Worm (Caenorhabditis elegans) whole organism, L4/young adult: ENCODE data around the gene R02F11.10.

Experiments used
- W03F9.2 ChIP-seq: fragments of 150-350 bp; optimal IDR thresholded peaks from 2 replicates; lab custom pipeline; 2014; ENCODE audit warnings: missing biosample characterization, missing genetic modification characterization
- dao-5 ChIP-seq: sonication (generic microtip); optimal IDR thresholded peaks from 2 replicates; lab custom pipeline; 2016; ENCODE audit warnings: missing genotype, missing genetic modification characterization, moderate library complexity, missing compliant biosample characterization
- him-1 ChIP-seq: sonication (generic microtip); optimal IDR thresholded peaks from 2 replicates; lab custom pipeline; 2016; ENCODE audit warnings: missing genotype, missing genetic modification reagents, missing genetic modification characterization, missing compliant biosample characterization

The R02F11.10 gene

DNA sequence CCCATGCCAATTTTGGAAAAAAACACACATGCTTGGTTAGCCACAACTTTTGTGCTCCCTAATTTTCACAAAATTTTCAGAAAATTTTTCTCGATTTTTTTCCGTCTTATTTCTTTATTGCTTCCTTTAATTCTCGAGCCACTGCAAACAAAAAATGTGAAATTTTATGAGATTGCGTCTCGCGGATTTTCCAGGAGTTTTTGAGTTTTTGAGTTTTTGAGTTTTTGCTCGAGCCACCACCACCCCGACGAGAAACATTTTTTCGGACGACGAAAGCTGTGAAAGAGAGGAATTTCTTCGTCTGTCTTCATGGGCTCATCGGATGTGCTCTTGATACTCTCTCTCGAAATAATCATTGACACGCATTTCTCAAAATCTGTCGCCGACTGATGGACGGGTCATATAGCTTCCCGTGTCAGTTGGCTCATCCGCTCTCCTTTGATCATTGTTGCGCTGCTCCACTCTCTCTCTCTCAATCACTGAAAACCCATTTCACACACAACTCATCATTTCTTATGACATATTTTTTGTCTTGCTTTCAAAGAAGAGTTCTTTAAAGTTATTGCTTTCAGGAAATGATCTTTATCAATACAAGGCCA is 11.4 kb upstream of the R02F11.10 start, which contains the start of gene C18G1.1:
TSS of gene C18G1.1 (plus strand) at position 573 of the 599 bp plus-strand sequence.
- TF ChIP-seq him-1 (tag; lab: Kevin White, UChicago) (no peak), dao-5 (tag; lab: Kevin White, UChicago) (no peak), W03F9.2 (tag; lab: Kevin White, UChicago) (no peak)

DNA sequence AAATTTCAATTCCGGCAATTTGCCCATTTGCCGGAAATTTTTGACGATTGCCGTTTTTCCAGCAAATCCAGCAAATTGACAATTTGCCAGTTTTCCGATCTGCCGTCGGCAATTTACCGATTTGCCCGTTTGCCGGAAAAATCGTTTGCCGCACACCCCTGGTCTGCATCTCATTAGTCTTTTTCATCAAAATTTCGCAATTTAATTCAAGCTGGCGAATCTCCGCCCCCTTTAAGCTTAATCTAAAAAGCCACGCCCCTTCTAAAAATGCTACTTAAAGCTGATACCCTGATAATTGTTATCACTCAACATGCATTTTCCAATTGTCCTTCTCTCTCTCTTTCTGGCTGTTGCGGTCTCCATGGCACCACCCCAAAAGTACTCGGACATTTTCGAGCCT is 5.6 kb upstream of the R02F11.10 start, which contains the start of gene Y60C6A.1:
TSS of gene Y60C6A.1 (plus strand) at position 301 of the 400 bp plus-strand sequence.
- no peak for TF ChIP-seq dao-5 (tag; lab: Kevin White, UChicago)
- no peak for TF ChIP-seq him-1 (tag; lab: Kevin White, UChicago)
- TF ChIP-seq W03F9.2 (tag; lab: Kevin White, UChicago): no peak

DNA sequence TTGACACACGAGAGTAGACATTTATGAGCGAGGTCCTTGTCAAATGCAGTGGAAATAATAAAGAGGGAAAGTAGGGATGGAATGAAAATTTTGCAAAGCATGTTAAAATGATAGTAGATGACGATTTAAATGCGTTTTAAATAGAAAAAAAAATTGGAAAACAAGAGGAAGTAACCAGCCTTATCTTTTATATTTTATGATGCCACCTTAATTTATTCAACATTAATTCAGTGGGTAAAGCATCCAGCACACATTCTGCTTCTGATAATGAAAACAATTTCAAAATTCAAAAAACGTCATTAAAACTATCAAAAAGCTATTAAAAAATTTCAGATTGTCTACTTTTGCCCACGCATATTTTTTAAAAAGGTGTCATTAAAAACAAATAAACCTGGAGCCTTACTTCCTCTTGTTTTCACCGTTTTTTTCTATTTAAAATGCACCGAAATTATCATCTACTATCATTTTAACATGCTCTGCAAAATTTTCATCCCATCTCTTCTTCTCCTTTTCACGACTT is 3.5 kb upstream of the R02F11.10 start, which contains the start of the genes Y60C6A.2 and Y60C6A.3:
TSS of gene Y60C6A.2 (minus strand) at position 101 of the 520 bp plus-strand sequence.
TSS of gene Y60C6A.3 (plus strand) at position 470 of the 520 bp plus-strand sequence.
- TF ChIP-seq him-1 (tag; lab: Kevin White, UChicago) (no peak), dao-5 (tag; lab: Kevin White, UChicago) (no peak), W03F9.2 (tag; lab: Kevin White, UChicago) (no peak)

DNA sequence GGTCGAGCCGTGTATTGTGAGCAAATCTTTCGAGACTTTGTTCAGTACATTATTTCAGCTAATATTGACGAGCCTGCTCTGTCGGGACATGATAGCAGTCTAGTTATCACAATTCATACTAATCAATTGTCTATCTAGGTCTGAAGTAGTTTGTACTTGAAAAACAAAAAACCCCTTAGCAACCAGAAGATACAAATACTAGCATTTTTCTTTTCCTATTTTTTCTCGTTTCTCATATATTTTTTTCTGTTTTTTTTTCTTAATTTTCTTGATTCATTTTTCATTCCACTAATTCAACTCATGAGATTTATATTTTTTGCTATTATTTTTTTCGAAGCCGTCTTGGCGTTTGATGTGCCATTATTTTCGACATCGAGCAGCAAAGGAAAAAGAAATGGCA is 1.8 kb upstream of the R02F11.10 start, which contains the start of gene R02F11.9:
TSS of gene R02F11.9 (plus strand) at position 301 of the 400 bp plus-strand sequence.
- no peak for TF ChIP-seq him-1 (tag; lab: Kevin White, UChicago)
- no peak for TF ChIP-seq dao-5 (tag; lab: Kevin White, UChicago)
- no peak for TF ChIP-seq W03F9.2 (tag; lab: Kevin White, UChicago)

DNA sequence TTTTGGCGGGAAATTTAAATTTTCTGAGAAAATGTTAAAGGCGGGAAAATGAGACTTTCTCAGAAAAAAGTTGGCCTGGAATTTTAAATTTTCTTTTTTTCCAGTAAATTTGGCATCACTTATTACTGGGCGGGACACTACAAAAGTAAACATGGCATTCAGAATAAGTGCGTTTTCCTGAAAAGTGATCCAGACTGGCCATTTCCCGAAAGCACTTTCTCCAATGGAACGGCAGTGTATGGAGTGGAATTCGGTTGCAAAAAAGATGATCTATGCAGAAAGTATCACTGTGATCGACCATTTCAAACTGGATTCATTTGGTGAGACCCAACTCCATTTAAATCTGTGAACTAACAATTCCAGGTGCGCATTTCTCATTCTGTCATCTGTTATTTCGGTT is 1.1 kb upstream of the R02F11.10 start:
- TF ChIP-seq him-1 (tag; lab: Kevin White, UChicago) (no peak), dao-5 (tag; lab: Kevin White, UChicago) (no peak), W03F9.2 (tag; lab: Kevin White, UChicago) (no peak)

DNA sequence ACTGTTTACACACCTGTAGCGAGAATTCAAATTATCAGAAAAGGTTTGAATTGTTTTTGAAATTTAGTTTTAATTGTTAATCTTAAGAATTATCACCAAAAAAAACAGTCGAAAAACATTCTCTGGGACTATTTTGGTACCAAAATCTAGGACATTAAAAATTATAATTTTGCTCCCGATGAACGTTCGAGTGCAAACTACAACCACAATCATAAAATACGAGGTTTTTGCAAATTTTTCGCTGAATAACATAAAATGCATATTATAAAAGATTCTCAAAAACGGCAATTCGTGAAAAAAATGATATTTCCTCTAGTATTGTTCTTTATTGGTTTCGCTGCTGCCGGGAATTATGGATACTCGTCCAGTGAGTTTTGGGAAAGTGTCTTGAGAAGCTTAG is 1.4 kb downstream of the R02F11.10 start, which contains the start of gene R02F11.12:
TSS of gene R02F11.12 (plus strand) at position 301 of the 400 bp plus-strand sequence.
- TF ChIP-seq W03F9.2 (tag; lab: Kevin White, UChicago) (no peak), him-1 (tag; lab: Kevin White, UChicago) (no peak), dao-5 (tag; lab: Kevin White, UChicago) (no peak)

DNA sequence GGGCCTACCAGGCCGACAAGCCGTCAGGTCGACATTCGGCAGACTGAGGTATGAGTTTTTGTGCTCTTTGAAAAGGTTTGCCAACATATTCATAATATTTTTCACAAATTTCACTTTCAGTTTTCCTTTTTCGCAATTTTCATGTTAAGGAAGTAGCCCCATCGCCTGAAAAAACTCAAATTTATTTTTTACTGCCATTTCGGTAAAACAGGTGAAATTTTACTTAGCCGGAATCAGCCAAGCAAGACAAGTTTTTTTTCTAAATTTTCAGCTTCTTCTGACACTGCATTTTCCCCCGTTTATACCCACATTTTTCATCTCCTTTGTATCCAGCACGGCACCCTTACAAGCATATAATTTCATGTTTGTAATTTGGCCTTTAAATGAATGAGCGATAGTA is 2.6 kb downstream of the R02F11.10 start, which contains the start of gene R02F11.11:
TSS of gene R02F11.11 (plus strand) at position 301 of the 400 bp plus-strand sequence.
- no peak for TF ChIP-seq W03F9.2 (tag; lab: Kevin White, UChicago)
- no peak for TF ChIP-seq dao-5 (tag; lab: Kevin White, UChicago)
- TF ChIP-seq him-1 (tag; lab: Kevin White, UChicago): no peak

DNA sequence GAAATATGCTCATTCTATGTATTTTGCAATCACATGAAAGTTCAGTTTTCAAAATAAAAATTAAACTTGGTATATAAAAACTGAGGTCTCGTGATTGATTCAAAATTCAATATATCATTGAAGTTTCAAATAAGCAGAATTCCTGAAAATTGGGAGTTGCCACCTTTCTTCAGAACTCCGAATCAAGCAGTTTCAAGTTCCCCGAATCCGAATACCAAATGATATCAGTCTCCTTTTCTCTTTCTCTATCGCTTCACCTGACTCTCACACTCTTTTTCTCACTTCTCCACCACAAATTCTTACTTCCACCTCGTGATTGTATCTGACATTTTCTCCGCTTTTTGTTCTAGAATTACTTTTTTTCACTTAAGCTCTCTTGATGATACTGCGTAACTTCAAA is 5.4 kb downstream of the R02F11.10 start, which contains the start of gene R02F11.2:
TSS of gene R02F11.2 (plus strand) at position 292 of the 400 bp plus-strand sequence.
- TF ChIP-seq dao-5 (tag; lab: Kevin White, UChicago): no peak
- no peak for TF ChIP-seq W03F9.2 (tag; lab: Kevin White, UChicago)
- no peak for TF ChIP-seq him-1 (tag; lab: Kevin White, UChicago)

DNA sequence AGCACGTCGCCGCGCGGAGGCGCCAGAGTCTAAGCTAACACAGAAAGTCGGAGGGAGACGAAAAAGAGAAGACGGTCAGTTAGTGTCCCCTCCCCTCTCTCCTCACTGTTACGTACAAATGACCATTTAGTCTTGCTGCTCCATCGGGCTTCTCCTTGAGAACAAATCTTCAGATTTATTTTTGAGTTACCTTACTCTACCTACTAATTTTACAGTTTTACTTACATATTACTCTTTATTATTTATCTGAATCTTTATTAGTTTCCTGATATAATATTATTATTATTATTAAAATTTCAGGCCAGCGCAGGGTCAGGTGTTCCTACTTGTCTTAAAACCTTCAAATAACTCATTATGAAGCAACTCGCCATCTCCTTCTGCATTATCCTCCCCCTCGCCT is 11.9 kb downstream of the R02F11.10 start, which contains the start of gene R02F11.1:
TSS of gene R02F11.1 (plus strand) at position 301 of the 400 bp plus-strand sequence.
- no peak for TF ChIP-seq W03F9.2 (tag; lab: Kevin White, UChicago)
- TF ChIP-seq dao-5 (tag; lab: Kevin White, UChicago): no peak
- no peak for TF ChIP-seq him-1 (tag; lab: Kevin White, UChicago)

DNA sequence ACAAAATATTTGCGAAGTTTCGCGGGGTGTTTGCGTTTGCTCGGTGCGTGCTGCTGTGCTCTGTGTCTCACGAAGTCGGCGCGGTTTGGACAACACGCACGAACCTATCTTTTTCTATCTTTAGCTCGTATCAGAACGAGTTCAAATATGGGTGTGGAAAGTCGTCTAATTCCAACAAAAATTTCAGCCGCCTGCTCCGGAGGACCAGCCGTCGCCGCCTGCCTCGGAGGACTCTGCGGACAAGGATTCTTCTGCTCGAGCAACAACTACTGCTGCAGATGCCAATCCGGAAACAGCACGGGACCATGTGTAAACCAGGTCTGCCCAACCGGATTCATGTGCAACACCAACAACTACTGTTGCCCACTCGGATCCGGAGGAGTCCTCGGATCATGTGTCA is 13.0 kb downstream of the R02F11.10 start:
- TF ChIP-seq him-1 (tag; lab: Kevin White, UChicago) (no peak), dao-5 (tag; lab: Kevin White, UChicago) (no peak), W03F9.2 (tag; lab: Kevin White, UChicago) (no peak)

DNA sequence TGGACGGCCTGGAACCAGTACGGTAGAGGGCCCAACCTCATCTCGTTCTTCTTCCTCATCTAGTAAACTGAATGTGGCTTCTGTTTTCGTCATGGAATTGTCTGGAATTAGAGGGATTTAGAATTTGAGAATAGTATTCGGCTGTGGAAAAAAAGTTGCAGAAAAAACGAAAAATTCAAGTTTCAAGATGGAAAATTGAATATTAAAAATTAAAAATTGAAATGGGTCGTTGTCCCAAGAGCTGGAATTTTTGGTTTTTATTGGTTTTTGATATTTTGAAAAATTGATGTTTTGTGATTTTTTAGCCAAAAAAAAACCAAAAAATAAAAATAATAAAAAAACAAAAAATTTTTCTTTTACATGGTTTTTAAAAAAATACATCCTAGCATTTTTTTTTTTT is 16.9 kb downstream of the R02F11.10 start, which contains the start of gene R02F11.3:
TSS of gene R02F11.3 (minus strand) at position 101 of the 400 bp plus-strand sequence.
- TF ChIP-seq dao-5 (tag; lab: Kevin White, UChicago): no peak
- TF ChIP-seq W03F9.2 (tag; lab: Kevin White, UChicago): no peak
- TF ChIP-seq him-1 (tag; lab: Kevin White, UChicago): no peak

DNA sequence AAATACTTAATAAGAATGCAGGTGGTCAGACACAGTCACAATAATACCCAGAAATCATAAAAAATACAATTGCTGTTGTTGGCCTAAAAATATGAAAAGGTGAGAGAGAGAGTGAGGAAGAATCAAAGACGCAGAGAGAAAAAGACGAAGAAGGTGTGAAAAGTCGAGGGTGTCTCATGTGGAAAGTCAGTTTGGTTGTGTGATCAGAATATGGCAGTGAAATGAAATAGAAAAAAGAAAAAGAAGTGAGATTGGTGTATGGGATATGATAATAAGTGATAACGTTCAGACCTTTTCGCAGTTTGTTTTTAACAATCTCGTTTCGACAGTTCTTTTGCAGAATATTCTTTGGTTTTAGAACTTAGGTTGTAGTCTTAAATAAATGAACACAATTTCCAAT is 17.9 kb downstream of the R02F11.10 start:
- TF ChIP-seq W03F9.2 (tag; lab: Kevin White, UChicago): no peak
- no peak for TF ChIP-seq him-1 (tag; lab: Kevin White, UChicago)
- no peak for TF ChIP-seq dao-5 (tag; lab: Kevin White, UChicago)

DNA sequence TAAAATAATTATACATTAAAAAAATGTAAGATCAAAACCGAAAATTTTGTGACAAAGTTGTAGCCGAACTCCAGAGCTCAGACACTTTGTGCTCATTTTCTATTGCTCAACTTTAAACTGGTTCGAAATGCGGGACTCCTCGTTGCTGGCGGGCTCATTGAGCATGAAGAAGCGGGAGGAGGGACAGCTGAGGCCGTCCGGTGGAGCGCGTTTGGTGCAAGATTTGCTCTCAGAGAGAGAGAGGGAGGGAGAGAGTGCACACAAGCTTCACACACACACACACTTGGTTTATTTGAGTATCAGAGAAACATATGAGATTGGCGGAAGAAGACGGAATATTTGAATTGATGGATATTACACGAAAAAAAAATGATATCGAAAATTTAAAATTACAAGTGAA is 21.7 kb downstream of the R02F11.10 start:
- no peak for TF ChIP-seq him-1 (tag; lab: Kevin White, UChicago)
- no peak for TF ChIP-seq dao-5 (tag; lab: Kevin White, UChicago)
